Worm (Caenorhabditis elegans) whole organism, L4/young adult: ENCODE data around the gene sri-66.

ENCODE experiments used
- W03F9.2 ChIP-seq: fragments of 150-350 bp; optimal IDR thresholded peaks from 2 replicates; lab custom pipeline; 2014; ENCODE audit warnings: missing biosample characterization, missing genetic modification characterization
- dao-5 ChIP-seq: sonication (generic microtip); optimal IDR thresholded peaks from 2 replicates; lab custom pipeline; 2016; ENCODE audit warnings: missing genotype, missing genetic modification characterization, moderate library complexity, missing compliant biosample characterization
- him-1 ChIP-seq: sonication (generic microtip); optimal IDR thresholded peaks from 2 replicates; lab custom pipeline; 2016; ENCODE audit warnings: missing genotype, missing genetic modification reagents, missing genetic modification characterization, missing compliant biosample characterization

ce11 chrV:17077889-17078288, 17.8 kb downstream of the sri-66 start, which contains the start of gene T05E12.3:
- TF ChIP-seq dao-5 (tag; lab: Kevin White, UChicago): no peak
- TF ChIP-seq him-1 (tag; lab: Kevin White, UChicago): no peak
- no peak for TF ChIP-seq W03F9.2 (tag; lab: Kevin White, UChicago)
